Worm (Caenorhabditis elegans) whole organism, midembryonic: ENCODE measurements around the gene F23H12.7.

Experiments
- flt-1 ChIP-seq: fragments of 200-800 bp; sonication (Bioruptor generic); IDR thresholded peaks from 2 replicates; pipeline ENCODE4 v1.3.6; 2022; ENCODE audit warnings: missing genetic modification characterization, missing compliant biosample characterization
- ref-1 ChIP-seq: fragments of 200-800 bp; sonication (Bioruptor generic); conservative IDR thresholded peaks from 2 replicates; pipeline ENCODE4 v1.3.6; 2022; ENCODE audit warnings: missing genetic modification reagents, missing genetic modification characterization, missing compliant biosample characterization
- tab-1 ChIP-seq: fragments of 200-800 bp; sonication (Bioruptor generic); IDR thresholded peaks from 2 replicates; pipeline ENCODE4 v1.3.6; 2022; ENCODE audit warnings: missing genetic modification characterization, missing compliant biosample characterization

DNA sequence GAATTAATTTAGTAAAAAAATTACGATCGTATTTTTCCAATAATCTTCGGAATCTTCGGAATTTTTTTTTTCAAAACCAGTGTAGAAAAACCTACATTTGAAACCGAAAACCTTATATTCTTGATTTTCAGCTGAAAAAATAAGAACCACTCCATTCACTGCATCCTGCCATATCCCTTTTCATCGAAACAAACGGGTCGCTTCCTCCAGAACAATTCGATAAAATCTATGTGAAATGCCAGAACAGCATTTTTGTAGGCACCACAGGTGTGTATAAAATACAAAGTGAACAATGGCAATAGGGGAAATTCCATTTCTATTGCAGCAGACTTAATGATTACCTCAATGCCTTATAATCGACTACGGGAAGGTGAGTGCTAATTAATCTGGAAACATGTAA is 5.8 kb downstream of the F23H12.7 start, which contains the start of gene K01D12.1:
- TF ChIP-seq ref-1 (GFP tag; lab: Robert Waterston, UW) (no peak), tab-1 (GFP tag; lab: Robert Waterston, UW) (no peak), flt-1 (no peak)
